Worm (Caenorhabditis elegans) whole organism, L2 larva: ENCODE results near the gene unc-34.

Experiments used
- ama-1 ChIP-seq: fragments of 150-350 bp; optimal IDR thresholded peaks from 2 replicates; lab custom pipeline; 2018; ENCODE audit warnings: inconsistent platforms
- blmp-1 ChIP-seq: sonication (generic microtip); optimal IDR thresholded peaks from 2 replicates; lab custom pipeline; 2017; ENCODE audit warnings: missing genetic modification characterization, mild to moderate bottlenecking, missing compliant biosample characterization, antibody characterized with exemption, moderate library complexity; ENCODE audit not compliant: insufficient read depth
- elt-1 ChIP-seq: fragments of 150-350 bp; optimal IDR thresholded peaks from 2 replicates; lab custom pipeline; 2014; ENCODE audit warnings: missing biosample characterization, missing genetic modification characterization
- gmeb-1 ChIP-seq: fragments of 150-350 bp; optimal IDR thresholded peaks from 2 replicates; lab custom pipeline; 2014; ENCODE audit warnings: missing biosample characterization, missing genetic modification characterization
- lin-13 ChIP-seq: fragments of 150-350 bp; optimal IDR thresholded peaks from 2 replicates; lab custom pipeline; 2014; ENCODE audit warnings: missing biosample characterization, missing genetic modification reagents, missing genetic modification characterization
- mdl-1 ChIP-seq, 2 experiments: fragments of 150-350 bp in 1 of 2; sonication (generic microtip) in 1 of 2; optimal IDR thresholded peaks; 2 replicates each; lab custom pipeline; 2017; ENCODE audit warnings: missing biosample characterization in 2 of 2, missing genetic modification characterization in 2 of 2
- nhr-11 ChIP-seq: fragments of 150-350 bp; optimal IDR thresholded peaks from 2 replicates; lab custom pipeline; 2014; ENCODE audit warnings: missing biosample characterization, missing genetic modification characterization
- nhr-25 ChIP-seq: fragments of 150-350 bp; sonication (generic microtip); optimal IDR thresholded peaks from 3 replicates; lab custom pipeline; 2014; ENCODE audit warnings: missing biosample characterization, missing genetic modification characterization
- skn-1 ChIP-seq: sonication (generic microtip); optimal IDR thresholded peaks from 2 replicates; lab custom pipeline; 2017; ENCODE audit warnings: missing biosample characterization, missing genetic modification characterization
- sma-9 ChIP-seq, 2 experiments: fragments of 150-350 bp in 1 of 2; sonication (generic microtip) in 1 of 2; optimal IDR thresholded peaks; 2 replicates each; lab custom pipeline; 2014 to 2016; ENCODE audit warnings: missing genetic modification characterization in 2 of 2, mild to moderate bottlenecking in 1 of 2, missing biosample characterization in 1 of 2, missing compliant biosample characterization in 1 of 2, missing genetic modification reagents in 1 of 2, moderate library complexity in 1 of 2
- unc-62 ChIP-seq: fragments of 150-350 bp; optimal IDR thresholded peaks from 2 replicates; lab custom pipeline; 2014; ENCODE audit warnings: missing biosample characterization, missing genetic modification reagents, missing genetic modification characterization
- ztf-11 ChIP-seq: sonication (generic microtip); optimal IDR thresholded peaks from 2 replicates; lab custom pipeline; 2017; ENCODE audit warnings: missing biosample characterization, missing genetic modification characterization
- ztf-4 ChIP-seq: fragments of 150-350 bp; optimal IDR thresholded peaks from 2 replicates; lab custom pipeline; 2014; ENCODE audit warnings: missing biosample characterization, missing genetic modification characterization

DNA sequence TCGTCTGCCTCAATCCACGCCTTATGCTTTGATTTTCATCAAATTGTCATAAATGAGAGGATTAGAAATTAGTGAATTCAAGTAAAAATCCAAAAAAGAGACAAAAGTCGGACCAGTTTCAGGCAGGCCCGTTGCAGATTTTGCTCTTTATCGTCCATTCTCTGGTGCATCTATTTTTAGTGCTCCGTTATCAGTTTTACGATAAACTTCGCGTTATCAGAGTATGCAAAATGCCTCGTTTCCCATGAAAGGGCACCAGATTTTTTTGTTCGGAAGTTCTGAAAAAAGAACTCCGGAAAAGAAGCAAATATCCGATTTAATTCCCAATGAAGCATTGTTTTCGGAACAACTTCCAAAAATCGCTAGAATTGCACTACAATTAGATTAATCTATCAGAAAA lies 23.4 kb downstream of the unc-34 start:
- TF ChIP-seq unc-62 (no peak), ama-1 (lab: Kevin White, UChicago) (no peak), mdl-1 (tag; optimal IDR thresholded peaks at IDR 0.05; lab: Kevin White, UChicago) (no peak), elt-1 (tag; lab: Kevin White, UChicago) (no peak), skn-1 (tag; lab: Kevin White, UChicago) (no peak), gmeb-1 (tag; lab: Kevin White, UChicago) (no peak), blmp-1 (tag; lab: Kevin White, UChicago) (no peak), sma-9 (GFP tag; optimal IDR thresholded peaks at IDR 0.05; lab: Kevin White, UChicago) (no peak), sma-9 (tag; optimal IDR thresholded peaks at IDR 0.05; lab: Kevin White, UChicago) (no peak), lin-13 (no peak), ztf-11 (tag; lab: Kevin White, UChicago) (no peak), nhr-11 (tag; lab: Kevin White, UChicago) (no peak), ztf-4 (tag; lab: Kevin White, UChicago) (no peak), nhr-25 (tag; lab: Kevin White, UChicago) (no peak)
